Worm (Caenorhabditis elegans): ENCODE results near the gene unc-7.

DNA sequence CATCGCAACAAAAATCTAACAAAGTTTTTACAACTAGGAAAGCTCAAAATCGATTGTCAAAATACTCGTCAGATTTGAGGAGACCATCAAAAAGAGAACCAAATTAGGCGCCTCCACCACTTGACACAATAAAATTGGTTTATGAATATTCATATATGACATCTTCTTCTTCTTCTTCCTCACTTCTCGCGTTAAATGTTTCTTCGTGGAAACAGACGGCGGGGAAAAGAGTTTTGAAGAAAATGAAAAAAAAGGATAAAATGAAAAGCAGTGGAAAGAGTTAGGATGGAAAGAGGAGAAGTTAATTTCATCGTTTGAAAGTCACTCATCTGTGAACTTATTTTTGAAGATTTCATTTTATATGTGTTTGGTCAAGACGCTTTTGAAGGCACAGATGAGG is 12.6 kb downstream of the unc-7 start:
- TF ChIP-seq nhr-77 (tag; optimal IDR thresholded peaks at IDR 0.05) = no peak
- TF ChIP-seq nhr-25 (tag; optimal IDR thresholded peaks at IDR 0.05) = no peak
- TF ChIP-seq pha-4 (tag; optimal IDR thresholded peaks at IDR 0.05) = no peak
- TF ChIP-seq fkh-10 (GFP tag; optimal IDR thresholded peaks at IDR 0.05) = no peak
- TF ChIP-seq unc-39 (tag; optimal IDR thresholded peaks at IDR 0.05) = no peak
- no peak for TF ChIP-seq elt-1 (tag; optimal IDR thresholded peaks at IDR 0.05)
- TF ChIP-seq unc-62 (GFP tag; optimal IDR thresholded peaks at IDR 0.05) = no peak
- no peak for TF ChIP-seq elt-3 (tag; optimal IDR thresholded peaks at IDR 0.05)
- TF ChIP-seq nhr-12 (tag; optimal IDR thresholded peaks at IDR 0.05) = no peak

Measured in whole organism, L3 larva.